Fruit fly (Drosophila melanogaster): ENCODE data around the gene drl.
A peak's percentile ranks its signal among the peaks of the same experiment; 100 is the strongest.

Gene drl

DNA sequence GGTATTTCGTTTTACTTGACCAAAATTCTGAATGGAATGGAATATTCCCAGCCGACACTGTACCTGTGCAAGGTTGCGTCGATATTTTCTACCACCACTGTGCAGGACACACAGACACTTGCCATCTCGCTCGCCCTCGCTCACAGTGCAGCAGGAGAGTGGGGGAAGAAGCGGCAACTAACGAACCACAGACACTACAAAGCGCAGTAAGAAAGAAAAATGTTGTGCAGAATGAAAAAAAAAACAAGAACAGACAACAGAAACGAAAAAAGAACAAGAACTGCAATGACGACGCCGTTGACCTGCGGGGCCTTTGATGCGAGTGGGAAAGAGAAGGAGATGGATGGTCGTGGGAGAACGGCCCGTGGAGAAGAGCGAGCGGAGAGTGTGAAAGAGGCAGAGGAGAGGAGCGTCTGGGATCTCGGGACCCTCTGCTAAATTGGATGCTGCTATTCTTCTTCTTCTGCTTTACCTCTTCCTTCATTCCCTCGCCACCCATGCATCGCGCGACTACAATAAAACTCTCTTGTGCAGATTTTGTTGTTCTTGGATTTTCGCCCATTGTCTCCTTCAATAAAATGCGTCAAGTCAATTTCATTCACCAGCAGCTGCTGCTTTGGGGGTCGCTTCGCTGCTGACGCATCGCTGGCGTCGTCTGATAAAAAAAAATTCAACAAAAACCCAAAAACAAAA is 28.7 kb upstream of the drl start:
- no peak for TF ChIP-seq CTCF (optimal IDR thresholded peaks at IDR 0.05)
- no peak for TF ChIP-seq CG8478 (optimal IDR thresholded peaks at IDR 0.05)

- TF ChIP-seq CG8478 (optimal IDR thresholded peaks at IDR 0.05): no peak
- no peak for TF ChIP-seq CTCF (optimal IDR thresholded peaks at IDR 0.05)
These were observed 27.6 kb upstream of the drl start for dm6 chr2L:19162330-19163100.

dm6 chr2L:19163143-19163974 is 26.8 kb upstream of the drl start:
- TF ChIP-seq CG8478 (optimal IDR thresholded peaks at IDR 0.05) (no peak), CTCF (optimal IDR thresholded peaks at IDR 0.05) (no peak)

DNA sequence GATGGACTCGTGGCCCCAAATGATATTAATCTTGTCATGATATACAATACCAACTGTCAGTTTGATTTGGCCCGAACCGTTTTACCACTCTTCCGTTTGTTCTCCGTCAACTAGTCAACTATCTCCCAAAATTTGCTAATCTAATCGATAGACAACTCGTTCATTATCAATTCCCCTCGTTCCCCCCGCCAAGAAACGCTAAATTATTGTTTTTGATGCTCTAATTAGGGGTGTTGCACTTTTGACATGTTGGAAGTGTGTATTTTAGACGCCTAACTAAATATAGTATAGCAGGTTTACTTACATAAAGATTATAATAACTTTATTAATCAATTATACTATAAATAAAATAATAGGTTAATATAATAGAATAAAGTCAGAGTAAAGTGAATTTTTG is 26.2 kb upstream of the drl start:
- TF ChIP-seq CTCF (optimal IDR thresholded peaks at IDR 0.05) (no peak), CG8478 (optimal IDR thresholded peaks at IDR 0.05) (no peak)

- TF ChIP-seq CG8478 (optimal IDR thresholded peaks at IDR 0.05) (no peak), CTCF (optimal IDR thresholded peaks at IDR 0.05) (no peak)
These were observed 25.0 kb upstream of the drl start for dm6 chr2L:19164933-19165813.

DNA sequence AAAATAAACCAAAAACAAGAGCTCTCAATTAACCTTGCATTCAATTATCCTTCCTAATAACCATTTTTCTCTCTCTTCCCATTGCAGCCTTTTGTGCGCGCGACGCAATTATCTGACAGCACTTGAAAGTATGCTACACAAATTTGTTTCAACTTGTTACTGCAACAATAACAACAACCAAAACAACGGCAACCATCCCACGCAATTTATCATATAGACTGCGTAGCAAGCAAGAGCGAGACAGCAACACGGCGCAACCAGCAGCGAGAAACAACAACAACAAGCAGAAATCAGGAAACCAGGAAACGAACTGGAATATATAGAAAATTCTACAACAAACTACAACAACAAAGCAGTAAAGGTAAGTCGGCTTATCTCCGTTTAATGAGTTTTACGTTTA is 24.1 kb upstream of the drl start:
- TF ChIP-seq CG8478 (optimal IDR thresholded peaks at IDR 0.05) (no peak), CTCF (optimal IDR thresholded peaks at IDR 0.05) (peak; percentile 0 to 12)

DNA sequence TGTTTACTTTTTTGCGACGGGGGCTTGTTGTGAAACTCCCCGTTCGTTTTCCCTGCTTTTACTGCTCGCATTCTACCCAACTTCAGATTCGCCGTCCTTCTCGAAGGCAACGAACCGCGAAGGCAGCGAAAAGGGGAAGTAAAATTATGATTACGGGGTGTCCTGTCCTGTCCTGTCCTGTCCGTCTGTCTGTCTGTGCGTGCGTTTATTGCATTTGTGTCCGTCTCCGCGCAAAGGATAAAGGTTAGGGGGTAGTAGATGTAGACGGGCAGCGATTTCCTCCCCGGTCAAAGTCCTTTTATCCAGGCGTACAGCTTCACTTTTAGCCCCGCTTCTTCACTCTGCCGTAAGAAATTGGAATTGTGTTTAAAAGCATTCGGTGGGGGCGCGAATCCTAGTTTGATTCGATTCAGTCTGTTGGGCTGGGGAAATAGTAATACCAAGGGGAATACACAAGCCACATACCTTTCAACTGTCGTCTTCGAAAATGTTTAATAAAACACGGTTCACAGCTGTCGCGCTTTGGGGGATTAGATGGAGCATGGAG is 22.9 kb upstream of the drl start:
- TF ChIP-seq CG8478 (optimal IDR thresholded peaks at IDR 0.05): no peak
- TF ChIP-seq CTCF (optimal IDR thresholded peaks at IDR 0.05): no peak

dm6 chr2L:19168095-19168697 is 21.9 kb upstream of the drl start:
- no peak for TF ChIP-seq CG8478 (optimal IDR thresholded peaks at IDR 0.05)
- TF ChIP-seq CTCF (optimal IDR thresholded peaks at IDR 0.05): no peak

dm6 chr2L:19181153-19181892 is 8.8 kb upstream of the drl start, which contains the start of gene CG17568:
Gene CG17568, minus strand, starts transcription at chr2L:19181702.
- TF ChIP-seq CG8478 (optimal IDR thresholded peaks at IDR 0.05) (no peak), CTCF (optimal IDR thresholded peaks at IDR 0.05) (no peak)

dm6 chr2L:19182710-19183109 is 7.4 kb upstream of the drl start, which contains the start of gene CG42688:
Gene CG42688, minus strand, starts transcription at chr2L:19182810.
- TF ChIP-seq CG8478 (optimal IDR thresholded peaks at IDR 0.05) (no peak), CTCF (optimal IDR thresholded peaks at IDR 0.05) (no peak)

DNA sequence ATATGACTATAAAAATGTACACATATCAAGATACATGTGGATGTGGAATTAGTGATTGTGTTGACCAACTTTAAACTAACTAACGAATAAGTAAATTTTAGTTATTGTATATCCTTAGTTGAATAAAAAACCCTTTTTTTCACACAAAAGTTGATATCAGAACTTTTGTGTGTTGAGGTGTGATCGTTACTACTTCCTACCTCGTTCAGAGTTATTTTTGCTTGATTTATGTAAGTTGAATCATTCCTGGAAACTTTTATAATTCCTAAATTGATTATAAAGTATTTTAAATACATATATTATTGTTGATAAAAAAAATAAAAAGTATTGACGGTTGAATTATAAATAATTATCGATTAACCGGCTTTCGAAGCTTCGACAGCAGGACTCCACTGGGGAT is 6.5 kb upstream of the drl start, which contains the start of gene CG46059:
CG46059 (minus strand) TSS at position 101 of the 400 bp plus-strand sequence.
- no peak for TF ChIP-seq CG8478 (optimal IDR thresholded peaks at IDR 0.05)
- no peak for TF ChIP-seq CTCF (optimal IDR thresholded peaks at IDR 0.05)

- TF ChIP-seq CG8478 (optimal IDR thresholded peaks at IDR 0.05): no peak
- peak in 1 of 2 experiments; percentile 17 for TF ChIP-seq CTCF (optimal IDR thresholded peaks at IDR 0.05)
These were observed 4.4 kb upstream of the drl start, which contains the start of the genes gammaTub37C and pigeon for dm6 chr2L:19185676-19186239. Gene gammaTub37C, minus strand, starts transcription at chr2L:19185726. Gene pigeon, plus strand, starts transcription at chr2L:19186043.

All from S2 (cell line).